Fruit fly (Drosophila melanogaster): Measurements from ENCODE around the gene CG32856.
A peak's percentile ranks its signal among the peaks of the same experiment; 100 is the strongest.

CG32856 gene

dm6 chr3R:15984483-15985118 is 19.4 kb upstream of the CG32856 start (continued):
- TF ChIP-seq CG7928 (GFP tag; optimal IDR thresholded peaks at IDR 0.05), result no peak
- no peak for TF ChIP-seq NFAT (GFP tag; IDR thresholded peaks at IDR 0.05)
- no peak for TF ChIP-seq CG8478 (optimal IDR thresholded peaks at IDR 0.05)
- TF ChIP-seq CG12659 (GFP tag; optimal IDR thresholded peaks at IDR 0.05), result peak; percentile 39
- peak; percentile 53 for TF ChIP-seq CG7556 (GFP tag; optimal IDR thresholded peaks at IDR 0.05)
- no peak for TF ChIP-seq pros (GFP tag; optimal IDR thresholded peaks at IDR 0.05)
- peak; percentile 24 for TF ChIP-seq CG3281 (GFP tag; optimal IDR thresholded peaks at IDR 0.05)
- no peak for TF ChIP-seq CG11696 (GFP tag; IDR thresholded peaks at IDR 0.05)
- no peak for TF ChIP-seq CG30020 (tag; optimal IDR thresholded peaks at IDR 0.05)
- TF ChIP-seq Xbp1 (GFP tag; optimal IDR thresholded peaks at IDR 0.05), result peak; percentile 30
- TF ChIP-seq Hmx (GFP tag; optimal IDR thresholded peaks at IDR 0.05), result no peak
- TF ChIP-seq Mad (GFP tag; optimal IDR thresholded peaks at IDR 0.05), result no peak
- no peak for TF ChIP-seq ERR (GFP tag; optimal IDR thresholded peaks at IDR 0.05)
- TF ChIP-seq NK7.1 (GFP tag; optimal IDR thresholded peaks at IDR 0.05), result no peak
- TF ChIP-seq CG17912 (GFP tag; optimal IDR thresholded peaks at IDR 0.05), result no peak
- TF ChIP-seq CG2120 (GFP tag; optimal IDR thresholded peaks at IDR 0.05), result peak; percentile 38
- TF ChIP-seq Opbp (GFP tag; IDR thresholded peaks at IDR 0.05; ENCODE audit: partially characterized antibody), result no peak
- no peak for TF ChIP-seq CG13123 (GFP tag; optimal IDR thresholded peaks at IDR 0.05)
- TF ChIP-seq cwo (GFP tag; optimal IDR thresholded peaks at IDR 0.05), result peak; percentile 37
- peak; percentile 60; the same call in 1 of the 2 replicates for TF ChIP-seq vvl (GFP tag; IDR thresholded peaks at IDR 0.05)
- peak; percentile 26 for TF ChIP-seq gsb-n (tag; optimal IDR thresholded peaks at IDR 0.05)
- TF ChIP-seq ssp (GFP tag; IDR thresholded peaks at IDR 0.05), result no peak
- peak; percentile 53; the same call in 2 of the 3 replicates for TF ChIP-seq croc (GFP tag; conservative IDR thresholded peaks at IDR 0.05)
- no peak for TF ChIP-seq toy (GFP tag; IDR thresholded peaks at IDR 0.05)
- no peak for TF ChIP-seq caup (GFP tag; optimal IDR thresholded peaks at IDR 0.05; ENCODE audit: severe bottlenecking)
- TF ChIP-seq CG8388 (GFP tag; optimal IDR thresholded peaks at IDR 0.05), result peak; percentile 44
- TF ChIP-seq kah (GFP tag; optimal IDR thresholded peaks at IDR 0.05), result no peak
- TF ChIP-seq CG11560 (tag; IDR thresholded peaks at IDR 0.05), result no peak
- no peak for TF ChIP-seq Nf-YA (GFP tag; IDR thresholded peaks at IDR 0.05)
- no peak for TF ChIP-seq CG17802 (tag; optimal IDR thresholded peaks at IDR 0.05)
- peak; percentile 46; the same call in 1 of the 2 replicates for TF ChIP-seq CG17328 (GFP tag; IDR thresholded peaks at IDR 0.05)
- no peak for TF ChIP-seq bigmax (GFP tag; optimal IDR thresholded peaks at IDR 0.05)
- no peak for TF ChIP-seq emc (GFP tag; optimal IDR thresholded peaks at IDR 0.05)
- no peak for TF ChIP-seq CG5953 (GFP tag; IDR thresholded peaks at IDR 0.05)
- peak; percentile 4 for TF ChIP-seq odd (GFP tag; optimal IDR thresholded peaks at IDR 0.05)
- TF ChIP-seq prd (optimal IDR thresholded peaks at IDR 0.05), result no peak
- peak; percentile 64; the same call in 2 of the 3 replicates for TF ChIP-seq prd (GFP tag; IDR thresholded peaks at IDR 0.05)
- TF ChIP-seq slou (GFP tag; optimal IDR thresholded peaks at IDR 0.05), result no peak
- no peak for TF ChIP-seq pan (optimal IDR thresholded peaks at IDR 0.05)
- peak in 1 of 2 experiments; percentile 39 for TF ChIP-seq pan (GFP tag; optimal IDR thresholded peaks at IDR 0.05 in 1 of 2, IDR thresholded peaks at IDR 0.05 in 1 of 2)
- TF ChIP-seq Chrac-16 (GFP tag; optimal IDR thresholded peaks at IDR 0.05), result peak; percentile 39
- no peak for TF ChIP-seq Gug (GFP tag; IDR thresholded peaks at IDR 0.05)
- TF ChIP-seq CG3065 (GFP tag; optimal IDR thresholded peaks at IDR 0.05), result no peak
- TF ChIP-seq CG10274 (GFP tag; optimal IDR thresholded peaks at IDR 0.05), result peak; percentile 7
- 0 out of 2 replicates have a peak, but pooled peaks have one; percentile 12 for TF ChIP-seq CG32772 (GFP tag; IDR thresholded peaks at IDR 0.05)
- TF ChIP-seq CG10431 (GFP tag; optimal IDR thresholded peaks at IDR 0.05), result no peak
- peak; percentile 72 for TF ChIP-seq zfh1 (GFP tag; IDR thresholded peaks at IDR 0.05)
- no peak for TF ChIP-seq NfI (GFP tag; optimal IDR thresholded peaks at IDR 0.05)
- no peak for TF ChIP-seq Deaf1 (tag; optimal IDR thresholded peaks at IDR 0.05)
- no peak for TF ChIP-seq pita (GFP tag; optimal IDR thresholded peaks at IDR 0.05)
- TF ChIP-seq Ptx1 (GFP tag; IDR thresholded peaks at IDR 0.05), result 0 out of 2 replicates have a peak, but pooled peaks have one; percentile 29

Data from whole organism, embryonic.